Worm (Caenorhabditis elegans) whole organism, L2 larva: ENCODE results near the gene hpo-34.

ENCODE experiments used
- mab-5 ChIP-seq: fragments of 150-350 bp; optimal IDR thresholded peaks from 2 replicates; lab custom pipeline; 2014; ENCODE audit warnings: missing biosample characterization, missing genetic modification characterization
- nhr-11 ChIP-seq: fragments of 150-350 bp; optimal IDR thresholded peaks from 2 replicates; lab custom pipeline; 2014; ENCODE audit warnings: missing biosample characterization, missing genetic modification characterization
- nhr-77 ChIP-seq: fragments of 150-350 bp; optimal IDR thresholded peaks from 2 replicates; lab custom pipeline; 2014; ENCODE audit warnings: missing biosample characterization, missing genetic modification characterization
- unc-39 ChIP-seq: fragments of 150-350 bp; optimal IDR thresholded peaks from 2 replicates; lab custom pipeline; 2014; ENCODE audit warnings: missing biosample characterization, missing genetic modification characterization

ce11 chrX:11474605-11475385 is 44.1 kb downstream of the hpo-34 start:
- no peak for TF ChIP-seq unc-39 (tag; lab: Kevin White, UChicago)
- peak; percentile 29 for TF ChIP-seq mab-5 (tag; lab: Kevin White, UChicago)
- TF ChIP-seq nhr-11: no peak
- no peak for TF ChIP-seq nhr-77 (tag; lab: Kevin White, UChicago)
